Fruit fly (Drosophila melanogaster) whole organism, embryonic: ENCODE data around the gene Uba4.
A peak's percentile ranks its signal among the peaks of the same experiment; 100 is the strongest.

Experiments used
- CG10147 ChIP-seq: fragments of 200-800 bp; sonication (Bioruptor generic); optimal IDR thresholded peaks from 2 replicates; lab custom pipeline; 2019; ENCODE audit warnings: missing biosample characterization, mild to moderate bottlenecking, missing genetic modification characterization, moderate library complexity
- CG10654 ChIP-seq: fragments of 200-800 bp; sonication (Bioruptor generic); optimal IDR thresholded peaks from 2 replicates; lab custom pipeline; 2016; ENCODE audit warnings: missing biosample characterization, missing genetic modification characterization
- CG11085 ChIP-seq: fragments of 200-800 bp; sonication (Bioruptor generic); IDR thresholded peaks from 2 replicates; pipeline ENCODE4 v1.3.6; 2022; ENCODE audit warnings: missing biosample characterization, missing genetic modification characterization
- CG11093 ChIP-seq: fragments of 200-800 bp; sonication (Bioruptor generic); IDR thresholded peaks from 3 replicates; pipeline ENCODE4 v1.3.6; 2022; ENCODE audit warnings: missing biosample characterization, missing genetic modification characterization
- CG11696 ChIP-seq: fragments of 200-800 bp; sonication (Bioruptor generic); IDR thresholded peaks from 2 replicates; pipeline ENCODE4 v1.3.6; 2022; ENCODE audit warnings: missing biosample characterization, missing genetic modification characterization
- CG12236 ChIP-seq: fragments of 200-800 bp; sonication (Bioruptor generic); optimal IDR thresholded peaks from 2 replicates; lab custom pipeline; 2016; ENCODE audit warnings: missing biosample characterization, missing genetic modification characterization
- CG12659 ChIP-seq: fragments of 200-800 bp; sonication (Bioruptor generic); optimal IDR thresholded peaks from 3 replicates; lab custom pipeline; 2017; ENCODE audit warnings: mild to moderate bottlenecking, missing biosample characterization, missing genetic modification reagents, missing genetic modification characterization
- CG14860 ChIP-seq: fragments of 200-800 bp; sonication (Bioruptor generic); IDR thresholded peaks from 3 replicates; pipeline ENCODE4 v1.3.6; 2022; ENCODE audit warnings: missing biosample characterization, missing genetic modification characterization; ENCODE audit not compliant: partially characterized antibody
- CG1529 ChIP-seq: fragments of 200-800 bp; sonication (Bioruptor generic); optimal IDR thresholded peaks from 3 replicates; lab custom pipeline; 2018; ENCODE audit warnings: missing biosample characterization, missing genetic modification characterization
- CG17802 ChIP-seq: fragments of 200-800 bp; sonication (Bioruptor generic); optimal IDR thresholded peaks from 2 replicates; lab custom pipeline; 2018; ENCODE audit warnings: missing biosample characterization, mild to moderate bottlenecking, missing genetic modification characterization, moderate library complexity
- CG30020 ChIP-seq: fragments of 200-800 bp; optimal IDR thresholded peaks from 2 replicates; lab custom pipeline; 2019; ENCODE audit warnings: missing biosample characterization, mild to moderate bottlenecking, missing genetic modification characterization, moderate library complexity
- CG31365 ChIP-seq: fragments of 200-800 bp; sonication (Bioruptor generic); optimal IDR thresholded peaks from 2 replicates; lab custom pipeline; 2018; ENCODE audit warnings: missing biosample characterization, mild to moderate bottlenecking, missing genetic modification characterization
- CG42726 ChIP-seq: fragments of 200-800 bp; sonication (Bioruptor generic); IDR thresholded peaks from 2 replicates; pipeline ENCODE4 v1.3.6; 2022; ENCODE audit warnings: missing biosample characterization, missing genetic modification characterization; ENCODE audit not compliant: partially characterized antibody
- CG4617 ChIP-seq: fragments of 200-800 bp; sonication (Bioruptor generic); optimal IDR thresholded peaks from 3 replicates; lab custom pipeline; 2016; ENCODE audit warnings: missing biosample characterization, missing genetic modification characterization, borderline replicate concordance
- CG5245 ChIP-seq: fragments of 200-800 bp; sonication (Bioruptor generic); optimal IDR thresholded peaks from 3 replicates; lab custom pipeline; 2016; ENCODE audit warnings: missing biosample characterization, missing genetic modification characterization
- CG7928 ChIP-seq: fragments of 200-800 bp; sonication (Bioruptor generic); optimal IDR thresholded peaks from 2 replicates; lab custom pipeline; 2017; ENCODE audit warnings: missing biosample characterization, mild to moderate bottlenecking, missing genetic modification characterization
- CG8388 ChIP-seq: fragments of 200-800 bp; sonication (Bioruptor generic); optimal IDR thresholded peaks from 2 replicates; lab custom pipeline; 2019; ENCODE audit warnings: missing biosample characterization, mild to moderate bottlenecking, missing genetic modification characterization, moderate library complexity
- CG8944 ChIP-seq: fragments of 200-800 bp; sonication (Bioruptor generic); optimal IDR thresholded peaks from 3 replicates; lab custom pipeline; 2016; ENCODE audit warnings: missing biosample characterization, missing genetic modification characterization
- CoRest ChIP-seq: fragments of 200-800 bp; sonication (Bioruptor generic); optimal IDR thresholded peaks from 3 replicates; lab custom pipeline; 2018; ENCODE audit warnings: missing biosample characterization, mild to moderate bottlenecking, missing genetic modification characterization, moderate library complexity
- Dfd ChIP-seq, 2 experiments: fragments of >200 bp; optimal IDR thresholded peaks; 2 replicates each; lab custom pipeline; 2017; ENCODE audit warnings: missing biosample characterization in 2 of 2, missing genetic modification characterization in 2 of 2
- Ets65A ChIP-seq: fragments of 200-800 bp; sonication (Bioruptor generic); peaks from one replicate; lab custom pipeline; 2016; ENCODE audit warnings: missing biosample characterization, missing genetic modification characterization
- Fer3 ChIP-seq: fragments of 200-800 bp; sonication (Bioruptor generic); optimal IDR thresholded peaks from 2 replicates; lab custom pipeline; 2018; ENCODE audit warnings: missing biosample characterization, mild to moderate bottlenecking, missing genetic modification characterization, moderate library complexity
- HLH3B ChIP-seq: fragments of 200-800 bp; sonication (Bioruptor generic); IDR thresholded peaks from 2 replicates; pipeline ENCODE4 v1.3.6; 2022; ENCODE audit warnings: missing biosample characterization, missing genetic modification characterization
- Hmr ChIP-seq: fragments of 200-800 bp; sonication (Bioruptor generic); optimal IDR thresholded peaks from 3 replicates; lab custom pipeline; 2017; ENCODE audit warnings: mild to moderate bottlenecking, missing biosample characterization, missing genetic modification reagents, missing genetic modification characterization
- Hsf ChIP-seq: fragments of 200-800 bp; sonication (Bioruptor generic); optimal IDR thresholded peaks from 3 replicates; lab custom pipeline; 2016; ENCODE audit warnings: missing biosample characterization, missing genetic modification characterization
- MBD-R2 ChIP-seq: fragments of 200-800 bp; sonication (Bioruptor generic); IDR thresholded peaks from 2 replicates; pipeline ENCODE4 v1.3.6; 2022; ENCODE audit warnings: missing biosample characterization, missing genetic modification characterization
- Nf-YB ChIP-seq: fragments of 200-800 bp; sonication (Bioruptor generic); optimal IDR thresholded peaks from 3 replicates; lab custom pipeline; 2019; ENCODE audit warnings: missing biosample characterization, mild to moderate bottlenecking, missing genetic modification characterization, moderate library complexity
- Ptx1 ChIP-seq: fragments of 200-800 bp; sonication (Bioruptor generic); IDR thresholded peaks from 2 replicates; pipeline ENCODE4 v1.3.6; 2022; ENCODE audit warnings: missing biosample characterization, missing genetic modification characterization
- Rx ChIP-seq: fragments of 200-800 bp; sonication (Bioruptor generic); IDR thresholded peaks from 2 replicates; pipeline ENCODE4 v1.3.6; 2022; ENCODE audit warnings: missing biosample characterization, missing genetic modification characterization
- Sry-δ ChIP-seq: fragments of 200-800 bp; sonication (Bioruptor generic); optimal IDR thresholded peaks from 2 replicates; lab custom pipeline; 2016; ENCODE audit warnings: missing biosample characterization, missing genetic modification characterization
- Trl ChIP-seq, 3 experiments: fragments of >200 bp in 2 of 3; fragments of 200-800 bp in 1 of 3; sonication (Bioruptor generic) in 1 of 3; optimal IDR thresholded peaks; 2 replicates in 1 of 3; 3 replicates in 2 of 3; lab custom pipeline; 2016 to 2017; ENCODE audit warnings: missing biosample characterization in 1 of 3, missing genetic modification characterization in 1 of 3
- Xrp1 ChIP-seq: fragments of 200-800 bp; sonication (Bioruptor generic); IDR thresholded peaks from 2 replicates; pipeline ENCODE4 v1.3.6; 2022; ENCODE audit warnings: missing biosample characterization, missing genetic modification characterization
- ap ChIP-seq: fragments of 200-800 bp; sonication (Bioruptor generic); IDR thresholded peaks from 2 replicates; pipeline ENCODE4 v1.3.6; 2022; ENCODE audit warnings: missing biosample characterization, missing genetic modification characterization
- bcd ChIP-seq: fragments of 200-800 bp; sonication (Bioruptor generic); optimal IDR thresholded peaks from 2 replicates; lab custom pipeline; 2017; ENCODE audit warnings: missing biosample characterization, mild to moderate bottlenecking, missing genetic modification characterization
- bsh ChIP-seq, 2 experiments: fragments of 200-800 bp; sonication (Bioruptor generic); optimal IDR thresholded peaks; 2 replicates each; lab custom pipeline; 2017 to 2018; ENCODE audit warnings: mild to moderate bottlenecking in 2 of 2, missing biosample characterization in 2 of 2, missing genetic modification characterization in 2 of 2, moderate library complexity in 1 of 2
- cato ChIP-seq: fragments of 200-800 bp; sonication (Bioruptor generic); optimal IDR thresholded peaks from 2 replicates; lab custom pipeline; 2016; ENCODE audit warnings: missing biosample characterization, missing genetic modification characterization, borderline replicate concordance
- chn ChIP-seq: fragments of 200-800 bp; sonication (Bioruptor generic); optimal IDR thresholded peaks from 2 replicates; lab custom pipeline; 2016; ENCODE audit warnings: missing biosample characterization, missing genetic modification characterization
- crc ChIP-seq: fragments of 200-800 bp; sonication (Bioruptor generic); optimal IDR thresholded peaks from 2 replicates; lab custom pipeline; 2016; ENCODE audit warnings: missing biosample characterization, missing genetic modification characterization
- dpn ChIP-seq, 2 experiments: fragments of 200-800 bp; sonication (Bioruptor generic); optimal IDR thresholded peaks; 3 replicates each; lab custom pipeline; 2016; ENCODE audit warnings: missing biosample characterization in 2 of 2, missing genetic modification characterization in 2 of 2
- gsb ChIP-seq: fragments of 200-800 bp; sonication (Bioruptor generic); IDR thresholded peaks from 2 replicates; pipeline ENCODE4 v1.3.6; 2022; ENCODE audit warnings: missing biosample characterization, missing genetic modification characterization
- ham ChIP-seq: fragments of 200-800 bp; sonication (Bioruptor generic); IDR thresholded peaks from 2 replicates; pipeline ENCODE4 v1.3.6; 2022; ENCODE audit warnings: missing biosample characterization, missing genetic modification characterization
- knrl ChIP-seq: fragments of 200-800 bp; sonication (Bioruptor generic); IDR thresholded peaks from 3 replicates; pipeline ENCODE4 v1.3.6; 2022; ENCODE audit warnings: missing biosample characterization, missing genetic modification characterization; ENCODE audit not compliant: partially characterized antibody
- nmo ChIP-seq: fragments of 200-800 bp; sonication (Bioruptor generic); optimal IDR thresholded peaks from 2 replicates; lab custom pipeline; 2018; ENCODE audit warnings: missing biosample characterization, mild to moderate bottlenecking, missing genetic modification characterization, moderate library complexity
- pita ChIP-seq: fragments of 200-800 bp; sonication (Bioruptor generic); optimal IDR thresholded peaks from 2 replicates; lab custom pipeline; 2017; ENCODE audit warnings: missing biosample characterization, mild to moderate bottlenecking, missing genetic modification characterization
- ro ChIP-seq: fragments of 200-800 bp; sonication (Bioruptor generic); IDR thresholded peaks from 2 replicates; pipeline ENCODE4 v1.3.6; 2022; ENCODE audit warnings: missing biosample characterization, missing genetic modification characterization
- sqz ChIP-seq: fragments of 200-800 bp; sonication (Bioruptor generic); optimal IDR thresholded peaks from 3 replicates; lab custom pipeline; 2018; ENCODE audit warnings: missing biosample characterization, mild to moderate bottlenecking, missing genetic modification characterization
- tio ChIP-seq: fragments of 200-800 bp; sonication (Bioruptor generic); optimal IDR thresholded peaks from 2 replicates; lab custom pipeline; 2017; ENCODE audit warnings: missing biosample characterization, missing genetic modification characterization, inconsistent platforms
- trem ChIP-seq: fragments of 200-800 bp; optimal IDR thresholded peaks from 3 replicates; lab custom pipeline; 2019; ENCODE audit warnings: missing biosample characterization, mild to moderate bottlenecking, missing genetic modification characterization, moderate library complexity
- wdn ChIP-seq: fragments of 200-800 bp; sonication (Bioruptor generic); IDR thresholded peaks from 2 replicates; pipeline ENCODE4 v1.3.6; 2022; ENCODE audit warnings: missing biosample characterization, missing genetic modification characterization
- wek ChIP-seq: fragments of 200-800 bp; sonication (Bioruptor generic); optimal IDR thresholded peaks from 3 replicates; lab custom pipeline; 2018; ENCODE audit warnings: missing biosample characterization, mild to moderate bottlenecking, missing genetic modification characterization, moderate library complexity

Uba4 gene

DNA sequence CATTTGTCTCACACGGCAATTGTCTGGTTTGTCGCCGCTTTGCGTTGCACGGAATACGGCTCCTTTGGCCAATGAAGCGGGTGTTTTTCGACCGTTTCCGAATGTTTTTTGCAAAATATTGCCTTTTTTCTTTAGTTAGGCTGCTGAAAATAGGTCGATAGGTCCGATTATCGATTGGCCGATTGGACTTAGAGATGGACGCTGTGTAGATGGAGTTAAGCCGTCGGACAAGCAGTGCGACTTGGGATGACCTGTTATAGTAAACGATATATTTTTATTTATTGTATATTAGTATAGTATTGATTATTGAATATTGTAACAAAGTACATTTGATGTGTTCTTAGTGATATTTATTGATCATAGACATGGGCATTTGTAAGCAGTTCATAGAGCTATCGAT, 11.1 kb downstream of the Uba4 start, which contains the start of the genes lmgA and lmgB (continued):
- TF ChIP-seq CG8388 (GFP tag; lab: Kevin White, UChicago), result peak; percentile 8
- TF ChIP-seq Hmr, result peak; percentile 32
- TF ChIP-seq CG11093 (GFP tag; lab: Robert Waterston, UW), result no peak
- TF ChIP-seq CG10654 (GFP tag; lab: Kevin White, UChicago), result peak; percentile 60
- TF ChIP-seq crc (GFP tag; lab: Kevin White, UChicago), result no peak
- no peak for TF ChIP-seq ham (GFP tag; lab: Robert Waterston, UW)
- peak; percentile 89 for TF ChIP-seq knrl
- TF ChIP-seq wdn, result no peak
- no peak for TF ChIP-seq CG1529
- peak; percentile 14 to 71 for TF ChIP-seq dpn (GFP tag; optimal IDR thresholded peaks at IDR 0.05; lab: Kevin White, UChicago)
- no peak for TF ChIP-seq cato
- 0 out of 2 replicates have a peak, but pooled peaks have one; percentile 9 for TF ChIP-seq CG11085
- peak; percentile 93 for TF ChIP-seq CG14860 (GFP tag; lab: Robert Waterston, UW)
- peak; percentile 11 for TF ChIP-seq CG30020 (tag; lab: Kevin White, UChicago)
- TF ChIP-seq Rx (GFP tag; lab: Robert Waterston, UW), result no peak
- peak in 1 of 2 experiments; percentile 29 for TF ChIP-seq bsh (GFP tag; optimal IDR thresholded peaks at IDR 0.05; lab: Kevin White, UChicago)
- peak; percentile 23 for TF ChIP-seq CG5245 (GFP tag; lab: Kevin White, UChicago)
- TF ChIP-seq CG4617 (GFP tag; lab: Kevin White, UChicago), result peak; percentile 80
- TF ChIP-seq Fer3 (tag; lab: Kevin White, UChicago), result no peak
- TF ChIP-seq Hsf (GFP tag; lab: Kevin White, UChicago), result peak; percentile 43
- TF ChIP-seq Trl (optimal IDR thresholded peaks at IDR 0.05; lab: Kevin White, UChicago), result no peak
- peak; percentile 7 for TF ChIP-seq Trl (GFP tag; optimal IDR thresholded peaks at IDR 0.05; lab: Kevin White, UChicago)
- peak; percentile 58 for TF ChIP-seq bcd
- peak; percentile 9; the same call in 1 of the 2 replicates for TF ChIP-seq Xrp1 (GFP tag; lab: Robert Waterston, UW)
- peak; percentile 70 for TF ChIP-seq MBD-R2
- no peak for TF ChIP-seq sqz
- TF ChIP-seq CG10147 (GFP tag; lab: Kevin White, UChicago), result peak; percentile 8
- peak; percentile 66 for TF ChIP-seq Ets65A (GFP tag; lab: Kevin White, UChicago)
- no peak for TF ChIP-seq tio
- no peak for TF ChIP-seq pita (GFP tag; lab: Kevin White, UChicago)
- no peak for TF ChIP-seq CG17802 (tag; lab: Kevin White, UChicago)
- no peak for TF ChIP-seq ap (GFP tag; lab: Robert Waterston, UW)
- TF ChIP-seq CG11696, result 0 out of 2 replicates have a peak, but pooled peaks have one; percentile 7
- peak in 1 of 2 experiments; percentile 4 for TF ChIP-seq Dfd (GFP tag; optimal IDR thresholded peaks at IDR 0.05; lab: Kevin White, UChicago)
- no peak for TF ChIP-seq gsb (GFP tag; lab: Robert Waterston, UW)
- peak; percentile 94 for TF ChIP-seq CG31365
- TF ChIP-seq wek (GFP tag; lab: Kevin White, UChicago), result no peak
- peak; percentile 50 for TF ChIP-seq CoRest (tag; lab: Kevin White, UChicago)
- TF ChIP-seq CG7928 (GFP tag; lab: Kevin White, UChicago), result no peak
- peak; percentile 36 for TF ChIP-seq chn (GFP tag; lab: Kevin White, UChicago)
- peak; percentile 69 for TF ChIP-seq nmo (GFP tag; lab: Kevin White, UChicago)
- peak; percentile 89 for TF ChIP-seq Sry-δ (GFP tag; lab: Kevin White, UChicago)
- TF ChIP-seq CG12659 (GFP tag; lab: Kevin White, UChicago), result peak; percentile 66
- TF ChIP-seq CG42726 (GFP tag; lab: Robert Waterston, UW), result 0 out of 2 replicates have a peak, but pooled peaks have one; percentile 52
- peak; percentile 40; the same call in 1 of the 2 replicates for TF ChIP-seq HLH3B (GFP tag; lab: Robert Waterston, UW)
- TF ChIP-seq Nf-YB (GFP tag; lab: Kevin White, UChicago), result no peak
- no peak for TF ChIP-seq ro (GFP tag; lab: Robert Waterston, UW)
- peak; percentile 65 for TF ChIP-seq Ptx1 (GFP tag; lab: Robert Waterston, UW)
- TF ChIP-seq CG8944 (GFP tag; lab: Kevin White, UChicago), result no peak
- TF ChIP-seq CG12236 (GFP tag; lab: Kevin White, UChicago), result no peak
- TF ChIP-seq trem (tag; lab: Kevin White, UChicago), result peak; percentile 79
